Worm (Caenorhabditis elegans): ENCODE measurements around the gene glb-9.

The glb-9 gene

ce11 chrII:7457210-7457609 lies 61.9 kb downstream of the glb-9 start, which contains the start of gene D1022.4:
TSS of gene D1022.4 (minus strand) at chrII:7457292.
- no peak for TF ChIP-seq ztf-23 (GFP tag; IDR thresholded peaks at IDR 0.05)
